Fruit fly (Drosophila melanogaster) whole organism, adult: Measurements from ENCODE around the gene CG46430.

Experiments used
- CG14711 ChIP-seq: fragments of 200-800 bp; sonication (Bioruptor generic); optimal IDR thresholded peaks from 2 replicates; lab custom pipeline; 2018; ENCODE audit warnings: missing biosample characterization, mild to moderate bottlenecking, missing genetic modification characterization, moderate library complexity
- CG5204 ChIP-seq: fragments of 200-800 bp; sonication (Bioruptor generic); optimal IDR thresholded peaks from 2 replicates; lab custom pipeline; 2016; ENCODE audit warnings: missing biosample characterization, missing genetic modification characterization
- CG7101 ChIP-seq: fragments of 200-800 bp; sonication (Bioruptor generic); optimal IDR thresholded peaks from 2 replicates; lab custom pipeline; 2018; ENCODE audit warnings: missing biosample characterization, mild to moderate bottlenecking, missing genetic modification characterization, moderate library complexity
- Mnt ChIP-seq: fragments of 200-800 bp; sonication (Bioruptor generic); optimal IDR thresholded peaks from 2 replicates; lab custom pipeline; 2016; ENCODE audit warnings: missing biosample characterization, mild to moderate bottlenecking, missing genetic modification characterization
- cic ChIP-seq: fragments of 200-800 bp; sonication (Bioruptor generic); optimal IDR thresholded peaks from 2 replicates; lab custom pipeline; 2017; ENCODE audit warnings: missing biosample characterization, mild to moderate bottlenecking, missing genetic modification characterization, moderate library complexity
- cnc ChIP-seq, 2 experiments: fragments of >200 bp; optimal IDR thresholded peaks; 2 replicates each; lab custom pipeline; 2017
- pad ChIP-seq: fragments of 200-800 bp; sonication (Bioruptor generic); optimal IDR thresholded peaks from 3 replicates; lab custom pipeline; 2017; ENCODE audit warnings: missing biosample characterization, missing genetic modification characterization, mild to moderate bottlenecking, moderate library complexity, missing genetic modification reagents
- toe ChIP-seq: fragments of 200-800 bp; sonication (Bioruptor generic); optimal IDR thresholded peaks from 2 replicates; lab custom pipeline; 2016; ENCODE audit warnings: missing biosample characterization, missing genetic modification characterization

DNA sequence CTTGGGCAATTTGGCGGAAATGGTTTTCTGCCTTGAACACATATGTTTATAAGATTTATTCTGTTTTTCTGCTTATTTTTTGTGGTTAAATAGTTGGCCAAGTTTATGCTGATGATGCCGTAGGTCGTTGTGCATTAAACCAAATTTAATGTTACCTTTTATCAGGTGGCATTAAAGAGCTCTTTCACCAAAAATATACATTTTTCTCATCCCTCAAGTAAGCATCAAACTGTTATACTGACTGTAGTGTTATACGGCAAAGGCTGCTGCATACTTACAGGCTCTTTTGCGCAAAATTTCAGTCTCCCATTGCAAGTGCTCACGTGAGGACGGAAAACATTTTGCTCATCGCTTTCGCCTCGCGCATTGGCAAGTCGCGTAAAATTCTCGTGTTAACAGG is 2.8 kb downstream of the CG46430 start, which contains the start of gene Rbfox1:
- TF ChIP-seq toe (GFP tag; lab: Kevin White, UChicago) = no peak
- TF ChIP-seq CG14711 (tag; lab: Kevin White, UChicago) = no peak
- TF ChIP-seq pad (GFP tag; lab: Kevin White, UChicago) = no peak
- no peak for TF ChIP-seq cic (GFP tag; lab: Kevin White, UChicago)
- TF ChIP-seq CG5204 (GFP tag; lab: Kevin White, UChicago) = no peak
- no peak for TF ChIP-seq cnc (optimal IDR thresholded peaks at IDR 0.05; lab: Kevin White, UChicago)
- TF ChIP-seq CG7101 (tag; lab: Kevin White, UChicago) = no peak
- no peak for TF ChIP-seq Mnt (GFP tag; lab: Kevin White, UChicago)
